Worm (Caenorhabditis elegans) whole organism, mixed stage, embryonic: ENCODE measurements around the gene ech-4.

Source experiments
- M03D4.4 ChIP-seq: sonication (generic microtip); optimal IDR thresholded peaks from 2 replicates; lab custom pipeline; 2017; ENCODE audit warnings: mild to moderate bottlenecking, missing genetic modification characterization, missing compliant biosample characterization
- blmp-1 ChIP-seq: fragments of 150-350 bp; optimal IDR thresholded peaks from 2 replicates; lab custom pipeline; 2014; ENCODE audit warnings: missing biosample characterization, missing genetic modification characterization
- ceh-39 ChIP-seq: fragments of 150-350 bp; optimal IDR thresholded peaks from 2 replicates; lab custom pipeline; 2014; ENCODE audit warnings: missing biosample characterization, missing genetic modification characterization
- ceh-43 ChIP-seq: fragments of 200-800 bp; sonication (Bioruptor generic); optimal IDR thresholded peaks from 2 replicates; lab custom pipeline; 2018; ENCODE audit warnings: mild to moderate bottlenecking, missing genetic modification characterization, moderate library complexity, missing compliant biosample characterization
- ces-1 ChIP-seq: fragments of 150-350 bp; optimal IDR thresholded peaks from 2 replicates; lab custom pipeline; 2014; ENCODE audit warnings: missing biosample characterization, missing genetic modification reagents, missing genetic modification characterization
- drap-1 ChIP-seq: fragments of 200-800 bp; sonication (Bioruptor generic); optimal IDR thresholded peaks from 3 replicates; lab custom pipeline; 2018; ENCODE audit warnings: mild to moderate bottlenecking, missing genetic modification characterization, missing compliant biosample characterization
- elt-1 ChIP-seq: sonication (generic microtip); optimal IDR thresholded peaks from 2 replicates; lab custom pipeline; 2017; ENCODE audit warnings: missing genetic modification characterization, mild to moderate bottlenecking, missing compliant biosample characterization, antibody characterized with exemption, moderate library complexity, borderline replicate concordance; ENCODE audit not compliant: insufficient read depth
- elt-3 ChIP-seq: fragments of 150-350 bp; optimal IDR thresholded peaks from 2 replicates; lab custom pipeline; 2014; ENCODE audit warnings: missing biosample characterization, missing genetic modification characterization
- ham-2 ChIP-seq: fragments of 200-800 bp; sonication (Bioruptor generic); optimal IDR thresholded peaks from 2 replicates; lab custom pipeline; 2018; ENCODE audit warnings: mild to moderate bottlenecking, missing genetic modification characterization, missing compliant biosample characterization
- hlh-1 ChIP-seq: fragments of 150-350 bp; optimal IDR thresholded peaks from 2 replicates; lab custom pipeline; 2014; ENCODE audit warnings: missing biosample characterization, missing genetic modification reagents, missing genetic modification characterization
- lin-13 ChIP-seq: fragments of 150-350 bp; optimal IDR thresholded peaks from 2 replicates; lab custom pipeline; 2014; ENCODE audit warnings: missing biosample characterization, missing genetic modification characterization
- lsy-2 ChIP-seq: fragments of 150-350 bp; optimal IDR thresholded peaks from 2 replicates; lab custom pipeline; 2014; ENCODE audit warnings: missing biosample characterization, missing genetic modification characterization
- mab-5 ChIP-seq: fragments of 150-350 bp; optimal IDR thresholded peaks from 2 replicates; lab custom pipeline; 2014; ENCODE audit warnings: missing biosample characterization, missing genetic modification characterization
- mep-1 ChIP-seq: fragments of 150-350 bp; optimal IDR thresholded peaks from 2 replicates; lab custom pipeline; 2017; ENCODE audit warnings: missing biosample characterization, missing genetic modification reagents, missing genetic modification characterization, inconsistent platforms
- mls-2 ChIP-seq: sonication (generic microtip); optimal IDR thresholded peaks from 2 replicates; lab custom pipeline; 2016; ENCODE audit warnings: mild to moderate bottlenecking, missing genetic modification characterization, moderate library complexity, missing compliant biosample characterization
- nhr-12 ChIP-seq: fragments of 150-350 bp; optimal IDR thresholded peaks from 2 replicates; lab custom pipeline; 2014; ENCODE audit warnings: missing biosample characterization, missing genetic modification characterization
- nhr-2 ChIP-seq: fragments of 150-350 bp; optimal IDR thresholded peaks from 2 replicates; lab custom pipeline; 2014; ENCODE audit warnings: missing biosample characterization, missing genetic modification characterization
- nhr-237 ChIP-seq: fragments of 150-350 bp; optimal IDR thresholded peaks from 2 replicates; lab custom pipeline; 2014; ENCODE audit warnings: missing biosample characterization, missing genetic modification characterization
- nhr-76 ChIP-seq: sonication (generic microtip); optimal IDR thresholded peaks from 2 replicates; lab custom pipeline; 2017; ENCODE audit warnings: missing biosample characterization, missing genetic modification characterization
- pha-4 ChIP-seq: fragments of 150-350 bp; optimal IDR thresholded peaks from 2 replicates; lab custom pipeline; 2018; ENCODE audit warnings: missing biosample characterization, missing genetic modification reagents, missing genetic modification characterization
- snpc-4 ChIP-seq: fragments of 150-350 bp; optimal IDR thresholded peaks from 2 replicates; lab custom pipeline; 2014; ENCODE audit warnings: missing biosample characterization, missing genetic modification characterization
- sptf-1 ChIP-seq: sonication (generic microtip); optimal IDR thresholded peaks from 2 replicates; lab custom pipeline; 2017; ENCODE audit warnings: mild to moderate bottlenecking, missing genetic modification characterization, moderate library complexity, missing compliant biosample characterization
- tbx-8 ChIP-seq: fragments of 200-800 bp; sonication (Bioruptor generic); optimal IDR thresholded peaks from 2 replicates; lab custom pipeline; 2018; ENCODE audit warnings: mild to moderate bottlenecking, missing genetic modification characterization, moderate library complexity, missing compliant biosample characterization
- unc-120 ChIP-seq: sonication (generic microtip); optimal IDR thresholded peaks from 2 replicates; lab custom pipeline; 2017; ENCODE audit warnings: missing genetic modification characterization, missing compliant biosample characterization; ENCODE audit not compliant: poor library complexity, severe bottlenecking
- unc-39 ChIP-seq: fragments of 150-350 bp; optimal IDR thresholded peaks from 2 replicates; lab custom pipeline; 2014; ENCODE audit warnings: missing biosample characterization, missing genetic modification characterization
- unc-62 ChIP-seq: fragments of 150-350 bp; optimal IDR thresholded peaks from 2 replicates; lab custom pipeline; 2014; ENCODE audit warnings: missing biosample characterization, missing genetic modification reagents, missing genetic modification characterization
- zip-8 ChIP-seq: fragments of 150-350 bp; optimal IDR thresholded peaks from 2 replicates; lab custom pipeline; 2014; ENCODE audit warnings: missing biosample characterization, missing genetic modification characterization
- ztf-11 ChIP-seq: fragments of 150-350 bp; optimal IDR thresholded peaks from 2 replicates; lab custom pipeline; 2014; ENCODE audit warnings: missing biosample characterization, missing genetic modification characterization

The ech-4 gene

ce11 chrII:10862749-10863656, 42.2 kb downstream of the ech-4 start:
- peak; percentile 1 for TF ChIP-seq hlh-1 (tag; lab: Kevin White, UChicago)
- TF ChIP-seq tbx-8 (GFP tag; lab: Kevin White, UChicago) = no peak
- no peak for TF ChIP-seq elt-1
- TF ChIP-seq M03D4.4 (tag; lab: Kevin White, UChicago) = no peak
- no peak for TF ChIP-seq ztf-11 (tag; lab: Kevin White, UChicago)
- TF ChIP-seq, all 35 proteins: peak for 1

- peak; percentile 43 for TF ChIP-seq unc-120 (tag; lab: Kevin White, UChicago)
- TF ChIP-seq pha-4 (tag; lab: Kevin White, UChicago) = no peak
- peak; percentile 13 for TF ChIP-seq unc-62 (GFP tag; lab: Kevin White, UChicago)
These were observed 46.4 kb downstream of the ech-4 start for ce11 chrII:10867219-10867618.

- peak; percentile 75 for TF ChIP-seq sptf-1 (tag; lab: Kevin White, UChicago)
- no peak for TF ChIP-seq snpc-4 (tag; lab: Kevin White, UChicago)
- TF ChIP-seq ces-1 (GFP tag; lab: Kevin White, UChicago) = peak; percentile 68
- TF ChIP-seq nhr-12 = no peak
- peak; percentile 82 for TF ChIP-seq pha-4 (tag; lab: Kevin White, UChicago)
- peak; percentile 37 for TF ChIP-seq nhr-2 (tag; lab: Kevin White, UChicago)
- peak; percentile 92 for TF ChIP-seq mep-1 (tag; lab: Kevin White, UChicago)
- peak; percentile 31 for TF ChIP-seq drap-1
- no peak for TF ChIP-seq zip-8
- TF ChIP-seq lsy-2 = peak; percentile 100
- peak; percentile 51 for TF ChIP-seq mls-2 (tag; lab: Kevin White, UChicago)
- TF ChIP-seq ham-2 (GFP tag; lab: Kevin White, UChicago) = no peak
- TF ChIP-seq tbx-8 (GFP tag; lab: Kevin White, UChicago) = no peak
- TF ChIP-seq ceh-43 (GFP tag; lab: Kevin White, UChicago) = peak; percentile 15
- peak; percentile 72 for TF ChIP-seq ceh-39
- peak; percentile 22 for TF ChIP-seq unc-120 (tag; lab: Kevin White, UChicago)
- peak; percentile 86 for TF ChIP-seq nhr-237 (tag; lab: Kevin White, UChicago)
- TF ChIP-seq mab-5 (tag; lab: Kevin White, UChicago) = no peak
- no peak for TF ChIP-seq elt-1
- TF ChIP-seq hlh-1 (tag; lab: Kevin White, UChicago) = peak; percentile 53
- TF ChIP-seq lin-13 (tag; lab: Kevin White, UChicago) = peak; percentile 84
- TF ChIP-seq M03D4.4 (tag; lab: Kevin White, UChicago) = peak; percentile 28
- TF ChIP-seq unc-62 (GFP tag; lab: Kevin White, UChicago) = peak; percentile 22
- TF ChIP-seq, all 35 proteins: peak for 16
These were observed 47.9 kb downstream of the ech-4 start, which contains the start of the genes gmps-1 and cap-2 for ce11 chrII:10868670-10869246. Gene gmps-1 (minus strand): TSS chrII:10868720. Gene cap-2 (plus strand): TSS chrII:10869196.

- TF ChIP-seq mab-5 (tag; lab: Kevin White, UChicago) = no peak
- no peak for TF ChIP-seq pha-4 (tag; lab: Kevin White, UChicago)
- TF ChIP-seq elt-3 = no peak
- TF ChIP-seq mls-2 (tag; lab: Kevin White, UChicago) = no peak
- no peak for TF ChIP-seq unc-39 (tag; lab: Kevin White, UChicago)
- no peak for TF ChIP-seq lsy-2
- no peak for TF ChIP-seq nhr-2 (tag; lab: Kevin White, UChicago)
- no peak for TF ChIP-seq M03D4.4 (tag; lab: Kevin White, UChicago)
- TF ChIP-seq nhr-76 (tag; lab: Kevin White, UChicago) = no peak
- TF ChIP-seq blmp-1 = no peak
- no peak for TF ChIP-seq ham-2 (GFP tag; lab: Kevin White, UChicago)
- TF ChIP-seq sptf-1 (tag; lab: Kevin White, UChicago) = no peak
- no peak for TF ChIP-seq ceh-39
- TF ChIP-seq ztf-11 (tag; lab: Kevin White, UChicago) = no peak
- TF ChIP-seq drap-1 = no peak
- no peak for TF ChIP-seq tbx-8 (GFP tag; lab: Kevin White, UChicago)
- TF ChIP-seq, all 35 proteins: peak for 0
These were observed 49.9 kb downstream of the ech-4 start for ce11 chrII:10870698-10871097.
